Worm (Caenorhabditis elegans) whole organism, L4 larva: ENCODE measurements around the gene H03G16.7.

Experiments
- F10B5.3 ChIP-seq: sonication (generic microtip); optimal IDR thresholded peaks from 2 replicates; lab custom pipeline; 2016; ENCODE audit warnings: mild to moderate bottlenecking, missing genetic modification characterization, missing compliant biosample characterization
- F37D6.2 ChIP-seq: sonication (generic microtip); optimal IDR thresholded peaks from 2 replicates; lab custom pipeline; 2016; ENCODE audit warnings: mild to moderate bottlenecking, missing genetic modification characterization, missing compliant biosample characterization
- F49E8.2 ChIP-seq: sonication (generic microtip); optimal IDR thresholded peaks from 2 replicates; lab custom pipeline; 2016; ENCODE audit warnings: missing compliant biosample characterization, mild to moderate bottlenecking, missing genetic modification characterization, borderline replicate concordance
- Y5F2A.4 ChIP-seq: fragments of 200-800 bp; sonication (Bioruptor generic); optimal IDR thresholded peaks from 2 replicates; lab custom pipeline; 2018; ENCODE audit warnings: mild to moderate bottlenecking, missing genetic modification characterization, missing compliant biosample characterization
- ZK337.2 ChIP-seq: fragments of 200-800 bp; sonication (Bioruptor generic); IDR thresholded peaks from 2 replicates; pipeline ENCODE4 v1.3.6; 2022; ENCODE audit warnings: missing genetic modification reagents, missing genetic modification characterization, missing compliant biosample characterization
- ZK546.5 ChIP-seq, 2 experiments: sonication (generic microtip); optimal IDR thresholded peaks; 2 replicates each; lab custom pipeline; 2017; ENCODE audit warnings: missing biosample characterization in 2 of 2, missing genetic modification characterization in 2 of 2
- aha-1 ChIP-seq: fragments of 150-350 bp; peaks from one replicate; lab custom pipeline; 2014; ENCODE audit warnings: missing biosample characterization, missing genetic modification characterization
- ama-1 ChIP-seq: fragments of 150-350 bp; optimal IDR thresholded peaks from 2 replicates; lab custom pipeline; 2014; ENCODE audit warnings: inconsistent platforms, mixed read lengths
- arid-1 ChIP-seq: fragments of 200-800 bp; sonication (Bioruptor generic); conservative IDR thresholded peaks from 2 replicates; pipeline ENCODE4 v1.3.6; 2022; ENCODE audit warnings: missing genetic modification reagents, missing genetic modification characterization, missing compliant biosample characterization
- ceh-28 ChIP-seq: fragments of 150-350 bp; optimal IDR thresholded peaks from 2 replicates; lab custom pipeline; 2014; ENCODE audit warnings: missing biosample characterization, missing genetic modification reagents, missing genetic modification characterization
- ceh-82 ChIP-seq: sonication (generic microtip); optimal IDR thresholded peaks from 2 replicates; lab custom pipeline; 2017; ENCODE audit warnings: missing biosample characterization, missing genetic modification characterization
- ctbp-1 ChIP-seq: fragments of 200-800 bp; sonication (Bioruptor generic); IDR thresholded peaks from 2 replicates; pipeline ENCODE4 v1.3.6; 2022; ENCODE audit warnings: missing genetic modification reagents, missing genetic modification characterization, missing compliant biosample characterization
- dmd-6 ChIP-seq: fragments of 200-800 bp; sonication (Bioruptor generic); IDR thresholded peaks from 2 replicates; pipeline ENCODE4 v1.3.6; 2022; ENCODE audit warnings: missing genetic modification reagents, missing genetic modification characterization, missing compliant biosample characterization
- dmd-8 ChIP-seq: fragments of 200-800 bp; sonication (Bioruptor generic); IDR thresholded peaks from 2 replicates; pipeline ENCODE4 v1.3.6; 2022; ENCODE audit warnings: missing genetic modification characterization, missing compliant biosample characterization
- dmd-9 ChIP-seq: fragments of 200-800 bp; sonication (Bioruptor generic); IDR thresholded peaks from 2 replicates; pipeline ENCODE4 v1.3.6; 2022; ENCODE audit warnings: missing genetic modification reagents, missing genetic modification characterization, missing compliant biosample characterization
- dpl-1 ChIP-seq: fragments of 150-350 bp; optimal IDR thresholded peaks from 2 replicates; lab custom pipeline; 2014; ENCODE audit warnings: missing biosample characterization, missing genetic modification reagents, missing genetic modification characterization
- duxl-1 ChIP-seq: sonication (generic microtip); optimal IDR thresholded peaks from 2 replicates; lab custom pipeline; 2016; ENCODE audit warnings: mild to moderate bottlenecking, missing genetic modification characterization, moderate library complexity, missing compliant biosample characterization; ENCODE audit not compliant: poor library complexity
- fkh-10 ChIP-seq: fragments of 150-350 bp; optimal IDR thresholded peaks from 2 replicates; lab custom pipeline; 2014; ENCODE audit warnings: missing biosample characterization, missing genetic modification reagents, missing genetic modification characterization
- hlh-11 ChIP-seq: fragments of 200-800 bp; sonication (Bioruptor generic); optimal IDR thresholded peaks from 2 replicates; lab custom pipeline; 2018; ENCODE audit warnings: mild to moderate bottlenecking, missing genetic modification characterization, missing compliant biosample characterization
- hlh-30 ChIP-seq: sonication (generic microtip); optimal IDR thresholded peaks from 2 replicates; lab custom pipeline; 2017; ENCODE audit warnings: antibody characterized with exemption, mild to moderate bottlenecking, missing genetic modification characterization, missing compliant biosample characterization; ENCODE audit not compliant: insufficient read depth
- lin-1 ChIP-seq: fragments of 200-800 bp; sonication (Bioruptor generic); IDR thresholded peaks from 2 replicates; pipeline ENCODE4 v1.3.6; 2022; ENCODE audit warnings: missing genetic modification reagents, missing genetic modification characterization, missing compliant biosample characterization
- lin-29 ChIP-seq: fragments of 200-800 bp; sonication (Bioruptor generic); IDR thresholded peaks from 2 replicates; pipeline ENCODE4 v1.3.6; 2022; ENCODE audit warnings: missing genetic modification reagents, missing genetic modification characterization, missing compliant biosample characterization
- lin-39 ChIP-seq: fragments of 150-350 bp; optimal IDR thresholded peaks from 2 replicates; lab custom pipeline; 2014; ENCODE audit warnings: missing biosample characterization, missing genetic modification reagents, missing genetic modification characterization
- lsy-2 ChIP-seq, 2 experiments: fragments of 150-350 bp in 1 of 2; sonication (generic microtip) in 1 of 2; optimal IDR thresholded peaks; 2 replicates each; lab custom pipeline; 2014 to 2017; ENCODE audit warnings: missing biosample characterization in 2 of 2, missing genetic modification characterization in 2 of 2
- madf-5 ChIP-seq, 2 experiments: fragments of 200-800 bp; sonication (Bioruptor generic); IDR thresholded peaks; 2 replicates each; pipeline ENCODE4 v1.3.6; 2022; ENCODE audit warnings: missing compliant biosample characterization in 2 of 2, missing genetic modification characterization in 2 of 2
- madf-9 ChIP-seq: fragments of 200-800 bp; sonication (Bioruptor generic); conservative IDR thresholded peaks from 2 replicates; pipeline ENCODE4 v1.3.6; 2022; ENCODE audit warnings: missing genetic modification reagents, missing genetic modification characterization, missing compliant biosample characterization
- mdl-1 ChIP-seq, 2 experiments: fragments of 150-350 bp in 1 of 2; sonication (generic microtip) in 1 of 2; optimal IDR thresholded peaks; 2 replicates each; lab custom pipeline; 2014 to 2017; ENCODE audit warnings: missing biosample characterization in 2 of 2, missing genetic modification characterization in 2 of 2
- mdt-29 ChIP-seq: fragments of 200-800 bp; sonication (Bioruptor generic); IDR thresholded peaks from 2 replicates; pipeline ENCODE4 v1.3.6; 2022; ENCODE audit warnings: missing genetic modification reagents, missing genetic modification characterization, missing compliant biosample characterization
- nhr-10 ChIP-seq: fragments of 150-350 bp; optimal IDR thresholded peaks from 2 replicates; lab custom pipeline; 2014; ENCODE audit warnings: missing biosample characterization, missing genetic modification characterization
- nhr-102 ChIP-seq: sonication (generic microtip); optimal IDR thresholded peaks from 2 replicates; lab custom pipeline; 2016; ENCODE audit warnings: mild to moderate bottlenecking, missing genetic modification characterization, moderate library complexity, missing compliant biosample characterization
- nhr-11 ChIP-seq: fragments of 150-350 bp; optimal IDR thresholded peaks from 2 replicates; lab custom pipeline; 2014; ENCODE audit warnings: missing biosample characterization, missing genetic modification characterization
- nhr-41 ChIP-seq: fragments of 200-800 bp; sonication (Bioruptor generic); IDR thresholded peaks from 2 replicates; pipeline ENCODE4 v1.3.6; 2022; ENCODE audit warnings: missing genetic modification reagents, missing genetic modification characterization, missing compliant biosample characterization
- nhr-48 ChIP-seq: sonication (generic microtip); optimal IDR thresholded peaks from 2 replicates; lab custom pipeline; 2016; ENCODE audit warnings: mild to moderate bottlenecking, missing genetic modification characterization, missing compliant biosample characterization
- nhr-6 ChIP-seq: fragments of 150-350 bp; optimal IDR thresholded peaks from 2 replicates; lab custom pipeline; 2014; ENCODE audit warnings: missing biosample characterization, missing genetic modification characterization
- php-3 ChIP-seq: fragments of 200-800 bp; sonication (Bioruptor generic); IDR thresholded peaks from 2 replicates; pipeline ENCODE4 v1.3.6; 2022; ENCODE audit warnings: missing genetic modification reagents, missing genetic modification characterization, missing compliant biosample characterization
- rbr-2 ChIP-seq: sonication (generic microtip); optimal IDR thresholded peaks from 2 replicates; lab custom pipeline; 2016; ENCODE audit warnings: missing genotype, missing genetic modification characterization, missing compliant biosample characterization
- skn-1 ChIP-seq: fragments of 150-350 bp; optimal IDR thresholded peaks from 2 replicates; lab custom pipeline; 2014; ENCODE audit warnings: missing biosample characterization, missing genetic modification characterization
- snpc-1.2 ChIP-seq: fragments of 200-800 bp; sonication (Bioruptor generic); IDR thresholded peaks from 2 replicates; pipeline ENCODE4 v1.3.6; 2022; ENCODE audit warnings: missing genetic modification reagents, missing genetic modification characterization, missing compliant biosample characterization
- snpc-4 ChIP-seq: fragments of 150-350 bp; optimal IDR thresholded peaks from 2 replicates; lab custom pipeline; 2014; ENCODE audit warnings: missing biosample characterization, missing genetic modification characterization
- spr-1 ChIP-seq: sonication (generic microtip); optimal IDR thresholded peaks from 2 replicates; lab custom pipeline; 2016; ENCODE audit warnings: mild to moderate bottlenecking, missing genetic modification characterization, missing compliant biosample characterization
- unc-130 ChIP-seq: sonication (generic microtip); optimal IDR thresholded peaks from 2 replicates; lab custom pipeline; 2016; ENCODE audit warnings: missing genetic modification reagents, missing genetic modification characterization, missing compliant biosample characterization
- unc-39 ChIP-seq: sonication (generic microtip); optimal IDR thresholded peaks from 2 replicates; lab custom pipeline; 2017; ENCODE audit warnings: missing biosample characterization, missing genetic modification characterization
- unc-62 ChIP-seq, 3 experiments: fragments of 150-350 bp in 1 of 3; sonication (generic microtip); optimal IDR thresholded peaks in 2 of 3; peaks in 1 of 3; 1 replicate in 1 of 3; 2 replicates in 2 of 3; lab custom pipeline; 2014 to 2017; ENCODE audit warnings: missing biosample characterization in 3 of 3, missing genetic modification characterization in 3 of 3, missing genetic modification reagents in 3 of 3, missing genotype in 1 of 3
- zag-1 ChIP-seq: fragments of 150-350 bp; optimal IDR thresholded peaks from 2 replicates; lab custom pipeline; 2014; ENCODE audit warnings: missing biosample characterization, missing genetic modification characterization
- zip-2 ChIP-seq: fragments of 150-350 bp; optimal IDR thresholded peaks from 2 replicates; lab custom pipeline; 2014; ENCODE audit warnings: missing biosample characterization, missing genetic modification characterization
- ztf-11 ChIP-seq: fragments of 150-350 bp; optimal IDR thresholded peaks from 2 replicates; lab custom pipeline; 2014; ENCODE audit warnings: missing biosample characterization, missing genetic modification characterization

H03G16.7 gene

DNA sequence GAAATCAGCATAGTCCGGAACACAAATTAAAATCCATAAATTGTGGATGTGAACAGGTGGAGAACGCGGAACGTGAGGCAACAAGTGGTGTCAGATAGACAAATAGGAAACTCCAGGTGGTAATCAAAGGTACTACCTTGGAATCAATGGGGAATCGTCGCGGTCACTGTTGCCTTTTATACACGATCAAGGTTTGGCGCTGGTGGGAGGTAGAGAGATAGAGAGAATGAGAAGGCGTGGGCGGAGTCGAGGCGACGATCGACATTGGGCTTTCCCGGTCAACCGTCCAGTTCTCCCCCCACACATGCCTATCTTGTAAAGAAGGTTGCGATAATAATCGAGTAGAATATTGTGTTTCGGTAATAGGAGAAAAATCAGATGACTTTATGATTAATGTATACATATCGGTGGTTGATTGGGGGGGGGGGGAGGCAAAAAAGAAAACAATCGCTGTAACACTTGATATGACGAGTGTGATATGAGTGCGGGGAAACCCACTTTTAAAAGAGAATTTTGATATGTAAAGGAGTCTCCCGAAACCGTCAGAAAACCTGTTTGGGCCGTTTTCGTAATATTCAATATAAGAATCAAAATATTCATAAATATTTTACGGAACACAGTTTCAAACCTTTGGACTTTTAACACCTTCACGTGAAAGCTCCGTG, 21.9 kb upstream of the H03G16.7 start, which contains the start of the genes H40L08.8, H40L08.2 and H40L08.7 (continued):
- TF ChIP-seq nhr-102 (tag; lab: Kevin White, UChicago) (no peak), unc-130 (GFP tag; lab: Kevin White, UChicago) (no peak), php-3 (GFP tag; lab: Robert Waterston, UW) (no peak), ceh-28 (tag; lab: Kevin White, UChicago) (no peak), dmd-6 (GFP tag; lab: Robert Waterston, UW) (peak; percentile 16; the same call in 1 of the 2 replicates), dpl-1 (GFP tag; lab: Kevin White, UChicago) (no peak), spr-1 (tag; lab: Kevin White, UChicago) (no peak), aha-1 (tag; lab: Kevin White, UChicago) (peak; percentile 98), unc-62 (GFP tag; optimal IDR thresholded peaks at IDR 0.05 in 1 of 2; lab: Kevin White, UChicago) (peak in 1 of 2 experiments; percentile 72), unc-62 (tag; optimal IDR thresholded peaks at IDR 0.05; lab: Kevin White, UChicago) (no peak), ztf-11 (tag; lab: Kevin White, UChicago) (no peak), nhr-48 (tag; lab: Kevin White, UChicago) (peak; percentile 63), lin-39 (tag; lab: Kevin White, UChicago) (no peak), hlh-11 (tag; lab: Kevin White, UChicago) (peak; percentile 49), madf-9 (GFP tag; lab: Robert Waterston, UW) (no peak), ZK337.2 (no peak), ctbp-1 (GFP tag; lab: Robert Waterston, UW) (no peak), hlh-30 (tag; lab: Kevin White, UChicago) (peak; percentile 56), lin-29 (GFP tag; lab: Robert Waterston, UW) (no peak), fkh-10 (GFP tag; lab: Kevin White, UChicago) (no peak), dmd-8 (no peak), F37D6.2 (tag; lab: Kevin White, UChicago) (no peak), zip-2 (tag; lab: Kevin White, UChicago) (no peak), ZK546.5 (tag; optimal IDR thresholded peaks at IDR 0.05; lab: Kevin White, UChicago) (no peak)

- peak in 1 of 2 experiments; percentile 36 for TF ChIP-seq unc-62 (GFP tag; optimal IDR thresholded peaks at IDR 0.05 in 1 of 2; lab: Kevin White, UChicago)
- no peak for TF ChIP-seq unc-62 (tag; optimal IDR thresholded peaks at IDR 0.05; lab: Kevin White, UChicago)
- TF ChIP-seq dmd-8, result 0 out of 2 replicates have a peak, but pooled peaks have one; percentile 14
- TF ChIP-seq hlh-30 (tag; lab: Kevin White, UChicago), result no peak
- TF ChIP-seq nhr-41 (GFP tag; lab: Robert Waterston, UW), result no peak
- peak; percentile 72 for TF ChIP-seq ama-1 (lab: Kevin White, UChicago)
- TF ChIP-seq duxl-1, result no peak
- TF ChIP-seq nhr-102 (tag; lab: Kevin White, UChicago), result peak; percentile 22
- no peak for TF ChIP-seq snpc-1.2 (GFP tag; lab: Robert Waterston, UW)
Measured at ce11 chrX:15076909-15077308, 21.1 kb upstream of the H03G16.7 start.

- no peak for TF ChIP-seq skn-1 (tag; lab: Kevin White, UChicago)
- no peak for TF ChIP-seq F49E8.2 (tag; lab: Kevin White, UChicago)
- TF ChIP-seq nhr-6 (tag; lab: Kevin White, UChicago), result no peak
- no peak for TF ChIP-seq ZK337.2
- no peak for TF ChIP-seq snpc-1.2 (GFP tag; lab: Robert Waterston, UW)
- TF ChIP-seq ceh-82 (tag; lab: Kevin White, UChicago), result no peak
- TF ChIP-seq nhr-102 (tag; lab: Kevin White, UChicago), result peak; percentile 30
- TF ChIP-seq Y5F2A.4, result no peak
- no peak for TF ChIP-seq rbr-2 (tag; lab: Kevin White, UChicago)
- TF ChIP-seq lin-1 (GFP tag; lab: Robert Waterston, UW), result no peak
- TF ChIP-seq snpc-4 (tag; lab: Kevin White, UChicago), result no peak
- TF ChIP-seq mdl-1 (tag; optimal IDR thresholded peaks at IDR 0.05; lab: Kevin White, UChicago), result no peak
- TF ChIP-seq nhr-11 (tag; lab: Kevin White, UChicago), result no peak
- no peak for TF ChIP-seq nhr-10 (tag; lab: Kevin White, UChicago)
- TF ChIP-seq mdt-29 (GFP tag; lab: Robert Waterston, UW), result no peak
- no peak for TF ChIP-seq lsy-2 (tag; optimal IDR thresholded peaks at IDR 0.05; lab: Kevin White, UChicago)
- no peak for TF ChIP-seq dmd-9 (GFP tag; lab: Robert Waterston, UW)
- no peak for TF ChIP-seq F10B5.3 (tag; lab: Kevin White, UChicago)
- no peak for TF ChIP-seq hlh-11 (tag; lab: Kevin White, UChicago)
- no peak for TF ChIP-seq arid-1
- no peak for TF ChIP-seq madf-5 (GFP tag; IDR thresholded peaks at IDR 0.05; lab: Robert Waterston, UW)
- TF ChIP-seq zag-1 (tag; lab: Kevin White, UChicago), result no peak
- no peak for TF ChIP-seq ceh-28 (tag; lab: Kevin White, UChicago)
- TF ChIP-seq unc-39, result no peak
Measured at ce11 chrX:15076042-15076565, 20.3 kb upstream of the H03G16.7 start, which contains the start of the genes H40L08.3 and H40L08.9. H40L08.3 (minus strand) TSS chrX:15076092. H40L08.9 (minus strand) TSS chrX:15076480.
